Fruit fly (Drosophila melanogaster): ENCODE data around the gene RpS10b.

The RpS10b gene

DNA sequence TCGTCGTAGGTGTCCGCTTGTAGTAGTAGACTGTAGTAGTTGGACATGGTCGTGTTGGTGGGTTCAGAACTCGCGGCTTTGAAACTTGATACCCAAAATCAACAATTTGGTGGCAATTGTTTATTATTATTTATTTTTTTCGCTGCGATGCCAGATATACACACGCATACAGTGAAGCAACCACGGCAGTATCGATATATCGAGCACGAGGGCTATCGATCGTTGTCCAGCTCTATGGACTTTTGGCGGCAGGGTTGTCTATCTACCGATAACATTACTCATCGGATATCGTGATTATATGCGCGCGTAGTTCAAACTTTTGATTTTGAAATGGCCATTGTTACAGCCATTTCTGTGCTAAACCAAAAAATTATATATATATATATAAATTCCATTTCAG lies 3.8 kb downstream of the RpS10b start, which contains the start of gene CG14220 (continued):
- TF ChIP-seq unc-4 (GFP tag; IDR thresholded peaks at IDR 0.05; ENCODE audit: partially characterized antibody) (peak; percentile 93), tll (GFP tag; optimal IDR thresholded peaks at IDR 0.05) (no peak), Aef1 (GFP tag; IDR thresholded peaks at IDR 0.05) (no peak), CG2120 (GFP tag; optimal IDR thresholded peaks at IDR 0.05) (peak; percentile 7), lmd (GFP tag; IDR thresholded peaks at IDR 0.05) (no peak), CG2889 (GFP tag; IDR thresholded peaks at IDR 0.05) (no peak), Kr (GFP tag; optimal IDR thresholded peaks at IDR 0.05) (no peak), Mes4 (GFP tag; optimal IDR thresholded peaks at IDR 0.05) (no peak), Sox100B (GFP tag; optimal IDR thresholded peaks at IDR 0.05) (no peak), CG11085 (GFP tag; IDR thresholded peaks at IDR 0.05) (no peak), dmrt11E (tag; optimal IDR thresholded peaks at IDR 0.05) (peak; percentile 0), HLH54F (GFP tag; optimal IDR thresholded peaks at IDR 0.05) (no peak), CG43689 (GFP tag; IDR thresholded peaks at IDR 0.05) (no peak), CG13296 (GFP tag; optimal IDR thresholded peaks at IDR 0.05) (peak; percentile 9), rib (GFP tag; IDR thresholded peaks at IDR 0.05) (no peak), slp2 (GFP tag; optimal IDR thresholded peaks at IDR 0.05) (no peak), Sry-β (GFP tag; optimal IDR thresholded peaks at IDR 0.05) (no peak), gcm2 (GFP tag; optimal IDR thresholded peaks at IDR 0.05) (no peak), CG6689 (GFP tag; IDR thresholded peaks at IDR 0.05) (no peak), CG6272 (GFP tag; IDR thresholded peaks at IDR 0.05) (no peak), CG8290 (GFP tag; optimal IDR thresholded peaks at IDR 0.05) (no peak), CG8290 (tag; optimal IDR thresholded peaks at IDR 0.05) (peak in 1 of 2 experiments; percentile 72), Neu2 (GFP tag; optimal IDR thresholded peaks at IDR 0.05; ENCODE audit: borderline replicate concordance) (no peak), cad (GFP tag; optimal IDR thresholded peaks at IDR 0.05) (no peak), CG4820 (GFP tag; optimal IDR thresholded peaks at IDR 0.05) (no peak), bigmax (GFP tag; optimal IDR thresholded peaks at IDR 0.05) (no peak), pita (GFP tag; optimal IDR thresholded peaks at IDR 0.05) (no peak), CG14667 (GFP tag; IDR thresholded peaks at IDR 0.05) (no peak), Hr39 (optimal IDR thresholded peaks at IDR 0.05) (no peak), CG9932 (GFP tag; IDR thresholded peaks at IDR 0.05) (peak; percentile 47; the same call in 1 of the 2 replicates), en (GFP tag; optimal IDR thresholded peaks at IDR 0.05) (no peak), CG12104 (GFP tag; optimal IDR thresholded peaks at IDR 0.05) (no peak), tx (GFP tag; optimal IDR thresholded peaks at IDR 0.05) (no peak), ara (GFP tag; IDR thresholded peaks at IDR 0.05) (no peak), ranshi (GFP tag; IDR thresholded peaks at IDR 0.05) (no peak), disco-r (GFP tag; optimal IDR thresholded peaks at IDR 0.05) (no peak), emc (GFP tag; optimal IDR thresholded peaks at IDR 0.05) (no peak), CG12071 (GFP tag; optimal IDR thresholded peaks at IDR 0.05) (no peak), B-H1 (GFP tag; IDR thresholded peaks at IDR 0.05) (no peak), CG12659 (GFP tag; optimal IDR thresholded peaks at IDR 0.05) (peak; percentile 44), CG18476 (GFP tag; optimal IDR thresholded peaks at IDR 0.05) (no peak), CG1529 (GFP tag; optimal IDR thresholded peaks at IDR 0.05) (no peak), phol (tag; optimal IDR thresholded peaks at IDR 0.05) (peak; percentile 31), chif (GFP tag; optimal IDR thresholded peaks at IDR 0.05) (no peak), Rx (GFP tag; IDR thresholded peaks at IDR 0.05) (no peak), CG15269 (tag; optimal IDR thresholded peaks at IDR 0.05) (no peak), HLHmδ (GFP tag; optimal IDR thresholded peaks at IDR 0.05) (no peak), Max (GFP tag; optimal IDR thresholded peaks at IDR 0.05) (no peak), sc (optimal IDR thresholded peaks at IDR 0.05) (no peak), sc (GFP tag; optimal IDR thresholded peaks at IDR 0.05) (no peak), vfl (GFP tag; optimal IDR thresholded peaks at IDR 0.05) (no peak), CG10321 (GFP tag; IDR thresholded peaks at IDR 0.05) (no peak), CG8944 (GFP tag; optimal IDR thresholded peaks at IDR 0.05) (no peak), eyg (GFP tag; optimal IDR thresholded peaks at IDR 0.05) (no peak)

Data from whole organism, embryonic.